Worm (Caenorhabditis elegans) whole organism, L4 larva: ENCODE data around the gene ins-4.

Experiments used
- fos-1 ChIP-seq: fragments of 150-350 bp; optimal IDR thresholded peaks from 2 replicates; lab custom pipeline; 2014; ENCODE audit warnings: missing biosample characterization, missing genetic modification characterization
- lsy-2 ChIP-seq, 2 experiments: fragments of 150-350 bp in 1 of 2; sonication (generic microtip) in 1 of 2; optimal IDR thresholded peaks; 2 replicates each; lab custom pipeline; 2014 to 2017; ENCODE audit warnings: missing biosample characterization in 2 of 2, missing genetic modification characterization in 2 of 2
- nhr-41 ChIP-seq: fragments of 200-800 bp; sonication (Bioruptor generic); IDR thresholded peaks from 2 replicates; pipeline ENCODE4 v1.3.6; 2022; ENCODE audit warnings: missing genetic modification reagents, missing genetic modification characterization, missing compliant biosample characterization
- pha-4 ChIP-seq, 2 experiments: fragments of 150-350 bp in 1 of 2; fragments of 200-800 bp in 1 of 2; sonication (Bioruptor generic) in 1 of 2; IDR thresholded peaks in 1 of 2; optimal IDR thresholded peaks in 1 of 2; 2 replicates each; pipeline versions ENCODE4 v1.3.6 to Lab custom; 2014 to 2022; ENCODE audit warnings: missing genetic modification characterization in 2 of 2, missing genetic modification reagents in 2 of 2, missing biosample characterization in 1 of 2, missing compliant biosample characterization in 1 of 2
- saeg-2 ChIP-seq: fragments of 200-800 bp; sonication (Bioruptor generic); IDR thresholded peaks from 2 replicates; pipeline ENCODE4 v1.3.6; 2022; ENCODE audit warnings: missing genetic modification reagents, missing genetic modification characterization, missing compliant biosample characterization
- zag-1 ChIP-seq: fragments of 150-350 bp; optimal IDR thresholded peaks from 2 replicates; lab custom pipeline; 2014; ENCODE audit warnings: missing biosample characterization, missing genetic modification characterization

DNA sequence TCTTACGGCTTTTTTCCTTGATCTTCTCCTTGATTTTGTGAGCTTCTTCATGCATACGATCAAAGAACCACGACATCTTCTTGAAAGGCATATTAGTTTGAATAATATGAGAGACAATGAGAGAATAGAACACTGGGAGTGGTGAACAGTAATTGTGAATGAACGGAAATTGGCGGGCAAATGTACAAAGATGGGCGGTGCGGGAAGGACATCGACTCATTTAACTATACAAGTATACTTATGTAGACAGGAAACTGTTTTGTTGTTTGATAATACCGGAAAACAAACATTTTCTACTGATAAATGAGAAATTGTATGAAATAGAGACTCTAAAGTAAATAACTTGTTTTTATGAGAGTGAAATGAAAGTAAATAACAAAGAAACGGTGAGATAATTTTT, 48.9 kb downstream of the ins-4 start, which contains the start of gene R12C12.5:
- TF ChIP-seq fos-1 (tag; lab: Kevin White, UChicago) (no peak), pha-4 (GFP tag; IDR thresholded peaks at IDR 0.05; lab: Robert Waterston, UW) (no peak), pha-4 (tag; optimal IDR thresholded peaks at IDR 0.05; lab: Kevin White, UChicago) (no peak), zag-1 (tag; lab: Kevin White, UChicago) (no peak), lsy-2 (tag; optimal IDR thresholded peaks at IDR 0.05; lab: Kevin White, UChicago) (no peak), saeg-2 (GFP tag; lab: Robert Waterston, UW) (no peak), nhr-41 (GFP tag; lab: Robert Waterston, UW) (no peak)
